Fruit fly (Drosophila melanogaster) whole organism, embryonic: ENCODE measurements around the gene CG10660.

Source experiments
- CG11560 ChIP-seq: fragments of 200-800 bp; sonication (Bioruptor generic); IDR thresholded peaks from 3 replicates; pipeline ENCODE4 v1.3.6; 2022; ENCODE audit warnings: missing biosample characterization, missing genetic modification characterization
- CG14965 ChIP-seq: fragments of 200-800 bp; sonication (Bioruptor generic); optimal IDR thresholded peaks from 2 replicates; lab custom pipeline; 2016; ENCODE audit warnings: missing biosample characterization, missing genetic modification characterization, borderline replicate concordance
- CG4617 ChIP-seq: fragments of 200-800 bp; sonication (Bioruptor generic); optimal IDR thresholded peaks from 3 replicates; lab custom pipeline; 2016; ENCODE audit warnings: missing biosample characterization, missing genetic modification characterization, borderline replicate concordance
- dan ChIP-seq: fragments of 200-800 bp; sonication (Bioruptor generic); IDR thresholded peaks from 2 replicates; pipeline ENCODE4 v1.3.6; 2022; ENCODE audit warnings: missing biosample characterization, missing genetic modification characterization
- hkb ChIP-seq, 2 experiments: fragments of 200-800 bp in 1 of 2; fragments of >200 bp in 1 of 2; sonication (Bioruptor generic) in 1 of 2; IDR thresholded peaks in 1 of 2; optimal IDR thresholded peaks in 1 of 2; 2 replicates each; pipeline versions ENCODE4 v1.3.6 to Lab custom; 2017 to 2022; ENCODE audit warnings: missing biosample characterization in 1 of 2, missing genetic modification characterization in 1 of 2
- psq ChIP-seq: fragments of 200-800 bp; sonication (Bioruptor generic); optimal IDR thresholded peaks from 2 replicates; lab custom pipeline; 2017; ENCODE audit warnings: missing biosample characterization, missing genetic modification characterization

- TF ChIP-seq hkb (optimal IDR thresholded peaks at IDR 0.05; lab: Kevin White, UChicago) (no peak), hkb (GFP tag; IDR thresholded peaks at IDR 0.05; lab: Robert Waterston, UW) (no peak), CG11560 (no peak), dan (GFP tag; lab: Robert Waterston, UW) (no peak), psq (GFP tag; lab: Kevin White, UChicago) (no peak), CG4617 (GFP tag; lab: Kevin White, UChicago) (no peak), CG14965 (GFP tag; lab: Kevin White, UChicago) (no peak)
These were observed 3.8 kb upstream of the CG10660 start for dm6 chr3L:12494273-12494672.
